Worm (Caenorhabditis elegans) whole organism, L1 larva: ENCODE data around the gene elo-8.

Source experiments
- aly-2 ChIP-seq: fragments of 150-350 bp; optimal IDR thresholded peaks from 2 replicates; lab custom pipeline; 2014; ENCODE audit warnings: missing biosample characterization, missing genetic modification characterization
- blmp-1 ChIP-seq: fragments of 150-350 bp; optimal IDR thresholded peaks from 2 replicates; lab custom pipeline; 2014; ENCODE audit warnings: missing biosample characterization, missing genetic modification characterization
- ceh-90 ChIP-seq: sonication (generic microtip); optimal IDR thresholded peaks from 2 replicates; lab custom pipeline; 2016; ENCODE audit warnings: missing genetic modification characterization, missing compliant biosample characterization
- fos-1 ChIP-seq: fragments of 150-350 bp; optimal IDR thresholded peaks from 2 replicates; lab custom pipeline; 2014; ENCODE audit warnings: missing biosample characterization, missing genetic modification characterization
- hlh-17 ChIP-seq: fragments of 200-800 bp; sonication (Bioruptor generic); optimal IDR thresholded peaks from 2 replicates; lab custom pipeline; 2018; ENCODE audit warnings: missing genetic modification characterization, mild to moderate bottlenecking, missing compliant biosample characterization, moderate library complexity, borderline replicate concordance
- lin-13 ChIP-seq: fragments of 150-350 bp; optimal IDR thresholded peaks from 2 replicates; lab custom pipeline; 2014; ENCODE audit warnings: missing biosample characterization, missing genetic modification reagents, missing genetic modification characterization
- nhr-11 ChIP-seq: fragments of 150-350 bp; optimal IDR thresholded peaks from 2 replicates; lab custom pipeline; 2014; ENCODE audit warnings: missing biosample characterization, missing genetic modification characterization
- nhr-237 ChIP-seq: fragments of 150-350 bp; optimal IDR thresholded peaks from 2 replicates; lab custom pipeline; 2014; ENCODE audit warnings: missing biosample characterization, missing genetic modification characterization
- nhr-28 ChIP-seq: fragments of 150-350 bp; optimal IDR thresholded peaks from 2 replicates; lab custom pipeline; 2014; ENCODE audit warnings: missing biosample characterization, missing genetic modification characterization
- nhr-47 ChIP-seq: sonication (generic microtip); optimal IDR thresholded peaks from 2 replicates; lab custom pipeline; 2016; ENCODE audit warnings: mild to moderate bottlenecking, missing genetic modification characterization, moderate library complexity, missing compliant biosample characterization
- xbp-1 ChIP-seq: sonication (generic microtip); optimal IDR thresholded peaks from 2 replicates; lab custom pipeline; 2016; ENCODE audit warnings: missing genetic modification characterization, missing compliant biosample characterization
- ztf-11 ChIP-seq, 2 experiments: sonication (generic microtip); optimal IDR thresholded peaks; 2 replicates each; lab custom pipeline; 2016 to 2017; ENCODE audit warnings: missing genetic modification characterization in 2 of 2, missing biosample characterization in 1 of 2, missing compliant biosample characterization in 1 of 2

DNA sequence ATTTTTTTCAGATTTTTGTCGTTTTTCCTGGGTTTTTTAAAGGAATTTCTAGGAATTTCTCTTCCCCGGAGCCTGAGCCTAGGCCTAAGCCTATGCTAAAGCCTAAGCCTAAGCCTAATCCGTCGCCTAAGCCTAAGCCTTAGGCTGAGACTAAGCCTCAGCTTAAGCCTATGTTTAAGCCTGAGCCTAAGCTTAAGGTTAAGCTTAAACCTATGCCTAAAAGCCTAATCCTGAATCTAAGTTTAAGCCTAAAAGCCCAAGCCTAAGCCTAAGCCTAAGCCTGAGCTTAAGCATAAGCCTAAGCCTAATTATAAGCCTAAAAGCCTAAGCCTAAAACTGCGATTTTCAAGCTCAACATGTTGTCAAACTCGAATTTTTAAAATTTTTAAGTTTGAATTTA, 37.7 kb downstream of the elo-8 start:
- TF ChIP-seq nhr-28 (tag; lab: Kevin White, UChicago) (no peak), nhr-47 (tag; lab: Kevin White, UChicago) (no peak), ztf-11 (tag; optimal IDR thresholded peaks at IDR 0.05; lab: Kevin White, UChicago) (no peak), blmp-1 (no peak), hlh-17 (GFP tag; lab: Kevin White, UChicago) (no peak), lin-13 (GFP tag; lab: Kevin White, UChicago) (no peak), xbp-1 (tag; lab: Kevin White, UChicago) (no peak), nhr-237 (tag; lab: Kevin White, UChicago) (no peak), nhr-11 (tag; lab: Kevin White, UChicago) (no peak), ceh-90 (tag; lab: Kevin White, UChicago) (no peak), aly-2 (tag; lab: Kevin White, UChicago) (no peak), fos-1 (tag; lab: Kevin White, UChicago) (no peak)
